Worm (Caenorhabditis elegans): Measurements from ENCODE around the gene mesp-1.

mesp-1 gene

ce11 chrIV:8519949-8520348 lies 20.8 kb downstream of the mesp-1 start:
- TF ChIP-seq efl-1 (optimal IDR thresholded peaks at IDR 0.05) (no peak), efl-1 (GFP tag; optimal IDR thresholded peaks at IDR 0.05 in 1 of 2) (peak in 1 of 2 experiments; percentile 57), ceh-90 (tag; optimal IDR thresholded peaks at IDR 0.05) (no peak)

ce11 chrIV:8520594-8520993 lies 21.5 kb downstream of the mesp-1 start, which contains the start of gene pkg-2:
pkg-2 (plus strand) TSS chrIV:8520894.
- no peak for TF ChIP-seq alr-1 (tag; optimal IDR thresholded peaks at IDR 0.05; ENCODE audit: borderline replicate concordance)
- no peak for TF ChIP-seq lir-3 (tag; optimal IDR thresholded peaks at IDR 0.05; ENCODE audit: poor library complexity)
- no peak for TF ChIP-seq efl-3 (GFP tag; optimal IDR thresholded peaks at IDR 0.05)
- no peak for TF ChIP-seq pax-3 (tag; optimal IDR thresholded peaks at IDR 0.05)
- no peak for TF ChIP-seq lin-39 (tag; optimal IDR thresholded peaks at IDR 0.05)
- TF ChIP-seq egl-27 (tag; optimal IDR thresholded peaks at IDR 0.05) = no peak
- TF ChIP-seq lin-35 (GFP tag; optimal IDR thresholded peaks at IDR 0.05) = no peak
- TF ChIP-seq unc-130 (tag; optimal IDR thresholded peaks at IDR 0.05) = no peak
- TF ChIP-seq ceh-63 (GFP tag; optimal IDR thresholded peaks at IDR 0.05) = no peak
- TF ChIP-seq snpc-4 (tag; optimal IDR thresholded peaks at IDR 0.05) = no peak
- no peak for TF ChIP-seq skn-1 (tag; optimal IDR thresholded peaks at IDR 0.05)
- no peak for TF ChIP-seq vab-15 (tag; optimal IDR thresholded peaks at IDR 0.05)
- TF ChIP-seq ztf-4 (tag; optimal IDR thresholded peaks at IDR 0.05) = no peak
- no peak for TF ChIP-seq unc-62 (GFP tag; optimal IDR thresholded peaks at IDR 0.05)
- no peak for TF ChIP-seq unc-86 (tag; optimal IDR thresholded peaks at IDR 0.05)
- TF ChIP-seq efl-1 (optimal IDR thresholded peaks at IDR 0.05) = no peak
- TF ChIP-seq efl-1 (GFP tag; optimal IDR thresholded peaks at IDR 0.05 in 1 of 2) = no peak
- TF ChIP-seq lsy-2 (tag; optimal IDR thresholded peaks at IDR 0.05) = no peak
- TF ChIP-seq jun-1 (tag; optimal IDR thresholded peaks at IDR 0.05) = no peak
- no peak for TF ChIP-seq nhr-47 (tag; optimal IDR thresholded peaks at IDR 0.05)

ce11 chrIV:8523981-8524380 lies 24.9 kb downstream of the mesp-1 start:
- TF ChIP-seq swsn-7 (tag; optimal IDR thresholded peaks at IDR 0.05) (no peak), tbx-2 (tag; optimal IDR thresholded peaks at IDR 0.05) (no peak), lir-3 (tag; optimal IDR thresholded peaks at IDR 0.05; ENCODE audit: poor library complexity) (no peak), ceh-88 (GFP tag; IDR thresholded peaks at IDR 0.05) (no peak), ztf-11 (tag; optimal IDR thresholded peaks at IDR 0.05) (no peak), unc-98 (GFP tag; IDR thresholded peaks at IDR 0.05) (no peak), fkh-8 (tag; optimal IDR thresholded peaks at IDR 0.05) (no peak), xbp-1 (tag; optimal IDR thresholded peaks at IDR 0.05) (no peak), nhr-28 (tag; optimal IDR thresholded peaks at IDR 0.05) (no peak), aly-2 (tag; optimal IDR thresholded peaks at IDR 0.05) (no peak), hlh-17 (GFP tag; optimal IDR thresholded peaks at IDR 0.05; ENCODE audit: borderline replicate concordance) (no peak), nhr-11 (tag; optimal IDR thresholded peaks at IDR 0.05) (no peak), lsy-2 (tag; optimal IDR thresholded peaks at IDR 0.05) (no peak), fkh-4 (tag; optimal IDR thresholded peaks at IDR 0.05; ENCODE audit: borderline replicate concordance) (no peak), nhr-12 (tag; optimal IDR thresholded peaks at IDR 0.05) (no peak), ceh-63 (GFP tag; optimal IDR thresholded peaks at IDR 0.05) (no peak), ceh-90 (tag; optimal IDR thresholded peaks at IDR 0.05) (no peak)

ce11 chrIV:8526050-8526449 lies 26.9 kb downstream of the mesp-1 start:
- TF ChIP-seq F16B12.6 (tag; optimal IDR thresholded peaks at IDR 0.05) = no peak
- peak; percentile 32 for TF ChIP-seq lir-3 (tag; optimal IDR thresholded peaks at IDR 0.05; ENCODE audit: poor library complexity)
- TF ChIP-seq swsn-7 (tag; optimal IDR thresholded peaks at IDR 0.05) = peak; percentile 44
- TF ChIP-seq sox-4 (tag; optimal IDR thresholded peaks at IDR 0.05) = peak; percentile 39
- TF ChIP-seq ztf-4 (tag; optimal IDR thresholded peaks at IDR 0.05) = peak; percentile 71
- peak; percentile 66 for TF ChIP-seq nhr-11 (tag; optimal IDR thresholded peaks at IDR 0.05)
- TF ChIP-seq lin-39 (tag; optimal IDR thresholded peaks at IDR 0.05) = no peak
- peak; percentile 59 for TF ChIP-seq nhr-90 (tag; optimal IDR thresholded peaks at IDR 0.05; ENCODE audit: poor library complexity)
- peak; percentile 86 for TF ChIP-seq blmp-1 (tag; optimal IDR thresholded peaks at IDR 0.05)
- peak; percentile 94 for TF ChIP-seq nhr-71 (tag; optimal IDR thresholded peaks at IDR 0.05)
- TF ChIP-seq sup-37 (GFP tag; optimal IDR thresholded peaks at IDR 0.05) = no peak
- TF ChIP-seq mef-2 (tag; optimal IDR thresholded peaks at IDR 0.05) = no peak
- TF ChIP-seq lin-14 (GFP tag; optimal IDR thresholded peaks at IDR 0.05) = peak; percentile 94
- peak; percentile 73 to 91 for TF ChIP-seq lsy-2 (tag; optimal IDR thresholded peaks at IDR 0.05)
- TF ChIP-seq tbx-2 (tag; optimal IDR thresholded peaks at IDR 0.05) = peak; percentile 82
- TF ChIP-seq xbp-1 (tag; optimal IDR thresholded peaks at IDR 0.05) = peak; percentile 31
- no peak for TF ChIP-seq unc-86 (tag; optimal IDR thresholded peaks at IDR 0.05)
- TF ChIP-seq unc-130 (tag; optimal IDR thresholded peaks at IDR 0.05) = peak; percentile 49
- peak in 1 of 2 experiments; percentile 91 for TF ChIP-seq mdl-1 (tag; optimal IDR thresholded peaks at IDR 0.05)
- TF ChIP-seq C16A3.4 (tag; optimal IDR thresholded peaks at IDR 0.05) = peak; percentile 50
- peak; percentile 67 for TF ChIP-seq mep-1 (tag; optimal IDR thresholded peaks at IDR 0.05)
- no peak for TF ChIP-seq ztf-11 (tag; optimal IDR thresholded peaks at IDR 0.05)
- TF ChIP-seq snpc-4 (tag; optimal IDR thresholded peaks at IDR 0.05) = no peak
- TF ChIP-seq nhr-20 (tag; optimal IDR thresholded peaks at IDR 0.05) = peak; percentile 93

All from whole organism, L1 larva.